Worm (Caenorhabditis elegans): ENCODE results near the gene Y1A5A.1.

Y1A5A.1 gene

ce11 chrIII:3986368-3986767 is at the start of gene Y1A5A.1:
Gene Y1A5A.1, minus strand, starts transcription at chrIII:3986661.
- no peak for TF ChIP-seq madf-2 (tag; optimal IDR thresholded peaks at IDR 0.05)
- no peak for TF ChIP-seq K09A11.1 (tag; optimal IDR thresholded peaks at IDR 0.05; ENCODE audit: insufficient read depth)
- no peak for TF ChIP-seq ceh-31 (tag; optimal IDR thresholded peaks at IDR 0.05)
- no peak for TF ChIP-seq tbx-2 (tag; optimal IDR thresholded peaks at IDR 0.05)
- no peak for TF ChIP-seq hlh-8 (tag; optimal IDR thresholded peaks at IDR 0.05)
- no peak for TF ChIP-seq pat-9 (tag; optimal IDR thresholded peaks at IDR 0.05)
- no peak for TF ChIP-seq lim-6 (tag; optimal IDR thresholded peaks at IDR 0.05)
- no peak for TF ChIP-seq hlh-6 (tag; optimal IDR thresholded peaks at IDR 0.05)
- TF ChIP-seq ets-4 (tag; optimal IDR thresholded peaks at IDR 0.05): no peak
- TF ChIP-seq unc-3 (GFP tag; conservative IDR thresholded peaks at IDR 0.05): no peak
- no peak for TF ChIP-seq unc-3 (tag; optimal IDR thresholded peaks at IDR 0.05)
- no peak for TF ChIP-seq nhr-11 (tag; optimal IDR thresholded peaks at IDR 0.05)
- no peak for TF ChIP-seq pros-1 (tag; optimal IDR thresholded peaks at IDR 0.05)
- no peak for TF ChIP-seq unc-55 (GFP tag; optimal IDR thresholded peaks at IDR 0.05)
- TF ChIP-seq pqm-1 (tag; optimal IDR thresholded peaks at IDR 0.05): no peak
- no peak for TF ChIP-seq unc-42 (tag; optimal IDR thresholded peaks at IDR 0.05)
- no peak for TF ChIP-seq ceh-14 (tag; optimal IDR thresholded peaks at IDR 0.05)
- no peak for TF ChIP-seq Y22D7AL.16 (tag; optimal IDR thresholded peaks at IDR 0.05)
- TF ChIP-seq sox-2 (GFP tag; IDR thresholded peaks at IDR 0.05): no peak
- no peak for TF ChIP-seq ahr-1 (tag; optimal IDR thresholded peaks at IDR 0.05)

ce11 chrIII:4034984-4035383 is 48.5 kb upstream of the Y1A5A.1 start:
- TF ChIP-seq pat-9 (tag; optimal IDR thresholded peaks at IDR 0.05) (no peak), unc-3 (GFP tag; conservative IDR thresholded peaks at IDR 0.05) (no peak), unc-3 (tag; optimal IDR thresholded peaks at IDR 0.05) (no peak), unc-55 (GFP tag; optimal IDR thresholded peaks at IDR 0.05) (peak; percentile 37), unc-42 (tag; optimal IDR thresholded peaks at IDR 0.05) (peak; percentile 70)

ce11 chrIII:4030839-4031238 is 44.4 kb upstream of the Y1A5A.1 start:
- TF ChIP-seq dve-1 (tag; optimal IDR thresholded peaks at IDR 0.05): no peak
- no peak for TF ChIP-seq hlh-30 (tag; optimal IDR thresholded peaks at IDR 0.05; ENCODE audit: insufficient read depth)
- TF ChIP-seq che-1 (tag; optimal IDR thresholded peaks at IDR 0.05): no peak
- TF ChIP-seq F13H6.1 (tag; optimal IDR thresholded peaks at IDR 0.05): no peak
- TF ChIP-seq sox-2 (GFP tag; IDR thresholded peaks at IDR 0.05): no peak
- TF ChIP-seq elt-4 (tag; optimal IDR thresholded peaks at IDR 0.05): no peak
- no peak for TF ChIP-seq ahr-1 (tag; optimal IDR thresholded peaks at IDR 0.05)
- TF ChIP-seq Y22D7AL.16 (tag; optimal IDR thresholded peaks at IDR 0.05): no peak
- no peak for TF ChIP-seq elt-2 (tag; optimal IDR thresholded peaks at IDR 0.05)
- no peak for TF ChIP-seq ets-4 (tag; optimal IDR thresholded peaks at IDR 0.05)
- TF ChIP-seq odd-2 (tag; optimal IDR thresholded peaks at IDR 0.05): no peak
- no peak for TF ChIP-seq tbx-7 (tag; optimal IDR thresholded peaks at IDR 0.05)
- TF ChIP-seq ceh-9 (tag; optimal IDR thresholded peaks at IDR 0.05): no peak
- no peak for TF ChIP-seq ceh-48 (tag; optimal IDR thresholded peaks at IDR 0.05)
- no peak for TF ChIP-seq hlh-6 (tag; optimal IDR thresholded peaks at IDR 0.05)
- no peak for TF ChIP-seq pqm-1 (tag; optimal IDR thresholded peaks at IDR 0.05)
- no peak for TF ChIP-seq eyg-1 (tag; optimal IDR thresholded peaks at IDR 0.05)
- TF ChIP-seq dmd-4 (tag; optimal IDR thresholded peaks at IDR 0.05; ENCODE audit: borderline replicate concordance): no peak
- TF ChIP-seq lin-11 (tag; optimal IDR thresholded peaks at IDR 0.05): no peak

- TF ChIP-seq ceh-30 (tag; optimal IDR thresholded peaks at IDR 0.05): no peak
- TF ChIP-seq unc-42 (tag; optimal IDR thresholded peaks at IDR 0.05): peak; percentile 90
Measured at ce11 chrIII:4028061-4028460, 41.6 kb upstream of the Y1A5A.1 start, which contains the start of gene T02C12.5. Gene T02C12.5, minus strand, starts transcription at chrIII:4028161.

ce11 chrIII:4021866-4022265 is 35.4 kb upstream of the Y1A5A.1 start, which contains the start of gene tftc-5:
Gene tftc-5, plus strand, starts transcription at chrIII:4022166.
- no peak for TF ChIP-seq T23F11.4 (GFP tag; optimal IDR thresholded peaks at IDR 0.05)
- TF ChIP-seq ztf-16 (tag; optimal IDR thresholded peaks at IDR 0.05): no peak
- TF ChIP-seq sdc-2 (tag; optimal IDR thresholded peaks at IDR 0.05): no peak
- no peak for TF ChIP-seq C38D4.7 (GFP tag; optimal IDR thresholded peaks at IDR 0.05)
